Worm (Caenorhabditis elegans): ENCODE measurements around the gene F52D10.2.

ce11 chrX:11552879-11553278, 38.6 kb downstream of the F52D10.2 start:
- no peak for TF ChIP-seq hlh-11 (tag; optimal IDR thresholded peaks at IDR 0.05)
- TF ChIP-seq nhr-237 (tag; optimal IDR thresholded peaks at IDR 0.05) = no peak
- no peak for TF ChIP-seq R02D3.7 (tag; optimal IDR thresholded peaks at IDR 0.05)
- no peak for TF ChIP-seq nhr-42 (GFP tag; IDR thresholded peaks at IDR 0.05)
- TF ChIP-seq snpc-4 (tag; optimal IDR thresholded peaks at IDR 0.05) = no peak
- TF ChIP-seq unc-62 (GFP tag; optimal IDR thresholded peaks at IDR 0.05 in 1 of 2) = peak in 1 of 2 experiments; percentile 65
- no peak for TF ChIP-seq unc-62 (tag; optimal IDR thresholded peaks at IDR 0.05)

All from whole organism, L4 larva.